Worm (Caenorhabditis elegans) whole organism, L4/young adult: ENCODE data around the gene E02H1.6.

Source experiments
- W03F9.2 ChIP-seq: fragments of 150-350 bp; optimal IDR thresholded peaks from 2 replicates; lab custom pipeline; 2014; ENCODE audit warnings: missing biosample characterization, missing genetic modification characterization
- him-1 ChIP-seq: sonication (generic microtip); optimal IDR thresholded peaks from 2 replicates; lab custom pipeline; 2016; ENCODE audit warnings: missing genotype, missing genetic modification reagents, missing genetic modification characterization, missing compliant biosample characterization

ce11 chrII:9554925-9555553 is 41.5 kb upstream of the E02H1.6 start, which contains the start of gene F35H8.2:
- no peak for TF ChIP-seq W03F9.2
- no peak for TF ChIP-seq him-1 (tag; lab: Kevin White, UChicago)
